Worm (Caenorhabditis elegans) whole organism, late embryonic: ENCODE data around the gene fbxa-10.
A peak's percentile ranks its signal among the peaks of the same experiment; 100 is the strongest.

Experiments
- C08G9.2 ChIP-seq: sonication (generic microtip); optimal IDR thresholded peaks from 2 replicates; lab custom pipeline; 2016; ENCODE audit warnings: mild to moderate bottlenecking, missing genetic modification characterization, moderate library complexity, missing compliant biosample characterization
- C38D4.7 ChIP-seq: fragments of 200-800 bp; sonication (Bioruptor generic); optimal IDR thresholded peaks from 2 replicates; lab custom pipeline; 2018; ENCODE audit warnings: mild to moderate bottlenecking, missing genetic modification characterization, moderate library complexity, missing compliant biosample characterization
- K02D7.2 ChIP-seq: sonication (generic microtip); optimal IDR thresholded peaks from 2 replicates; lab custom pipeline; 2017; ENCODE audit warnings: mild to moderate bottlenecking, missing genetic modification characterization, missing compliant biosample characterization
- T23F11.4 ChIP-seq: fragments of 200-800 bp; sonication (Bioruptor generic); optimal IDR thresholded peaks from 2 replicates; lab custom pipeline; 2018; ENCODE audit warnings: mild to moderate bottlenecking, missing genetic modification characterization, missing compliant biosample characterization
- ama-1 ChIP-seq: fragments of 150-350 bp; optimal IDR thresholded peaks from 2 replicates; lab custom pipeline; 2014
- ceh-14 ChIP-seq: sonication (generic microtip); optimal IDR thresholded peaks from 2 replicates; lab custom pipeline; 2016; ENCODE audit warnings: missing genotype, missing genetic modification characterization, missing compliant biosample characterization
- ceh-18 ChIP-seq: sonication (generic microtip); optimal IDR thresholded peaks from 2 replicates; lab custom pipeline; 2016; ENCODE audit warnings: missing genetic modification characterization, missing compliant biosample characterization
- ceh-19 ChIP-seq: fragments of 200-800 bp; sonication (Bioruptor generic); optimal IDR thresholded peaks from 2 replicates; lab custom pipeline; 2018; ENCODE audit warnings: mild to moderate bottlenecking, missing genetic modification characterization, missing compliant biosample characterization
- ceh-2 ChIP-seq: sonication (generic microtip); optimal IDR thresholded peaks from 2 replicates; lab custom pipeline; 2016; ENCODE audit warnings: missing genotype, missing genetic modification characterization, missing compliant biosample characterization
- ceh-22 ChIP-seq: sonication (generic microtip); optimal IDR thresholded peaks from 2 replicates; lab custom pipeline; 2017; ENCODE audit warnings: missing biosample characterization, missing genetic modification characterization
- ceh-24 ChIP-seq: sonication (generic microtip); optimal IDR thresholded peaks from 2 replicates; lab custom pipeline; 2016; ENCODE audit warnings: mild to moderate bottlenecking, missing genetic modification characterization, missing compliant biosample characterization
- ceh-31 ChIP-seq: sonication (generic microtip); optimal IDR thresholded peaks from 2 replicates; lab custom pipeline; 2016; ENCODE audit warnings: missing genetic modification characterization, missing compliant biosample characterization
- ceh-34 ChIP-seq: sonication (generic microtip); optimal IDR thresholded peaks from 2 replicates; lab custom pipeline; 2016; ENCODE audit warnings: mild to moderate bottlenecking, missing genetic modification characterization, missing compliant biosample characterization
- ceh-45 ChIP-seq: fragments of 200-800 bp; sonication (Bioruptor generic); IDR thresholded peaks from 2 replicates; pipeline ENCODE4 v1.3.6; 2022; ENCODE audit warnings: missing genetic modification reagents, missing genetic modification characterization, missing compliant biosample characterization
- ceh-48 ChIP-seq: sonication (generic microtip); optimal IDR thresholded peaks from 2 replicates; lab custom pipeline; 2016; ENCODE audit warnings: missing genetic modification characterization, inconsistent platforms, missing compliant biosample characterization
- che-1 ChIP-seq: sonication (generic microtip); optimal IDR thresholded peaks from 2 replicates; lab custom pipeline; 2016; ENCODE audit warnings: mild to moderate bottlenecking, missing genetic modification characterization, missing compliant biosample characterization
- dve-1 ChIP-seq: sonication (generic microtip); optimal IDR thresholded peaks from 2 replicates; lab custom pipeline; 2017; ENCODE audit warnings: antibody characterized with exemption, mild to moderate bottlenecking, missing genetic modification characterization, missing compliant biosample characterization
- elt-2 ChIP-seq: sonication (generic microtip); optimal IDR thresholded peaks from 2 replicates; lab custom pipeline; 2016; ENCODE audit warnings: missing genetic modification reagents, missing genetic modification characterization, missing compliant biosample characterization
- elt-4 ChIP-seq: sonication (generic microtip); optimal IDR thresholded peaks from 2 replicates; lab custom pipeline; 2016; ENCODE audit warnings: missing genetic modification characterization, missing compliant biosample characterization
- ets-4 ChIP-seq: sonication (generic microtip); optimal IDR thresholded peaks from 2 replicates; lab custom pipeline; 2016; ENCODE audit warnings: missing genetic modification characterization, missing compliant biosample characterization
- gmeb-2 ChIP-seq: sonication (generic microtip); optimal IDR thresholded peaks from 2 replicates; lab custom pipeline; 2016; ENCODE audit warnings: missing genetic modification characterization, inconsistent platforms, missing compliant biosample characterization
- hlh-13 ChIP-seq: fragments of 200-800 bp; sonication (Bioruptor generic); optimal IDR thresholded peaks from 2 replicates; lab custom pipeline; 2018; ENCODE audit warnings: mild to moderate bottlenecking, missing genetic modification characterization, missing compliant biosample characterization
- hlh-15 ChIP-seq: sonication (generic microtip); optimal IDR thresholded peaks from 2 replicates; lab custom pipeline; 2016; ENCODE audit warnings: missing genetic modification characterization, missing compliant biosample characterization
- hlh-30 ChIP-seq: sonication (generic microtip); optimal IDR thresholded peaks from 2 replicates; lab custom pipeline; 2017; ENCODE audit warnings: antibody characterized with exemption, missing genetic modification characterization, missing compliant biosample characterization; ENCODE audit not compliant: insufficient read depth
- hlh-6 ChIP-seq: sonication (generic microtip); optimal IDR thresholded peaks from 2 replicates; lab custom pipeline; 2016; ENCODE audit warnings: missing genotype, missing genetic modification characterization, missing compliant biosample characterization
- hlh-8 ChIP-seq: sonication (generic microtip); optimal IDR thresholded peaks from 2 replicates; lab custom pipeline; 2016; ENCODE audit warnings: missing genotype, missing genetic modification characterization, missing compliant biosample characterization
- lim-6 ChIP-seq: sonication (generic microtip); optimal IDR thresholded peaks from 2 replicates; lab custom pipeline; 2016; ENCODE audit warnings: missing genetic modification characterization, missing compliant biosample characterization
- lin-11 ChIP-seq: fragments of 200-800 bp; sonication (Bioruptor generic); optimal IDR thresholded peaks from 2 replicates; lab custom pipeline; 2018; ENCODE audit warnings: mild to moderate bottlenecking, missing genetic modification characterization, missing compliant biosample characterization
- mec-3 ChIP-seq: sonication (generic microtip); optimal IDR thresholded peaks from 2 replicates; lab custom pipeline; 2016; ENCODE audit warnings: borderline replicate concordance, missing genetic modification characterization, missing compliant biosample characterization
- nfya-1 ChIP-seq: sonication (generic microtip); optimal IDR thresholded peaks from 2 replicates; lab custom pipeline; 2017; ENCODE audit warnings: missing genetic modification characterization, mild to moderate bottlenecking, missing compliant biosample characterization, antibody characterized with exemption, moderate library complexity
- nhr-11 ChIP-seq: fragments of 150-350 bp; optimal IDR thresholded peaks from 2 replicates; lab custom pipeline; 2014; ENCODE audit warnings: missing biosample characterization, missing genetic modification characterization
- npax-4 ChIP-seq: sonication (generic microtip); optimal IDR thresholded peaks from 2 replicates; lab custom pipeline; 2016; ENCODE audit warnings: missing genetic modification characterization, missing compliant biosample characterization
- pag-3 ChIP-seq: sonication (generic microtip); optimal IDR thresholded peaks from 2 replicates; lab custom pipeline; 2016; ENCODE audit warnings: missing compliant biosample characterization, missing genetic modification characterization, borderline replicate concordance
- pat-9 ChIP-seq: fragments of 200-800 bp; sonication (Bioruptor generic); optimal IDR thresholded peaks from 2 replicates; lab custom pipeline; 2018; ENCODE audit warnings: mild to moderate bottlenecking, missing genetic modification characterization, moderate library complexity, missing compliant biosample characterization
- pax-1 ChIP-seq: fragments of 150-350 bp; optimal IDR thresholded peaks from 2 replicates; lab custom pipeline; 2014; ENCODE audit warnings: missing biosample characterization, missing genetic modification characterization
- pqm-1 ChIP-seq: sonication (generic microtip); optimal IDR thresholded peaks from 2 replicates; lab custom pipeline; 2016; ENCODE audit warnings: missing genetic modification characterization, missing compliant biosample characterization
- pros-1 ChIP-seq: fragments of 150-350 bp; optimal IDR thresholded peaks from 2 replicates; lab custom pipeline; 2014; ENCODE audit warnings: missing biosample characterization, missing genetic modification reagents, missing genetic modification characterization
- rnt-1 ChIP-seq: sonication (generic microtip); optimal IDR thresholded peaks from 2 replicates; lab custom pipeline; 2016; ENCODE audit warnings: missing genetic modification characterization, missing compliant biosample characterization
- sdc-2 ChIP-seq: sonication (generic microtip); optimal IDR thresholded peaks from 2 replicates; lab custom pipeline; 2016; ENCODE audit warnings: missing genotype, missing genetic modification characterization, missing compliant biosample characterization
- sox-2 ChIP-seq: fragments of 200-800 bp; sonication (Bioruptor generic); IDR thresholded peaks from 2 replicates; pipeline ENCODE4 v1.3.6; 2022; ENCODE audit warnings: missing genetic modification reagents, missing genetic modification characterization, missing compliant biosample characterization
- sox-4 ChIP-seq: sonication (generic microtip); optimal IDR thresholded peaks from 2 replicates; lab custom pipeline; 2017; ENCODE audit warnings: mild to moderate bottlenecking, missing genetic modification characterization, inconsistent platforms, missing compliant biosample characterization
- syd-9 ChIP-seq: sonication (generic microtip); optimal IDR thresholded peaks from 2 replicates; lab custom pipeline; 2016; ENCODE audit warnings: mild to moderate bottlenecking, missing genetic modification characterization, moderate library complexity, missing compliant biosample characterization
- tbx-7 ChIP-seq: sonication (generic microtip); optimal IDR thresholded peaks from 2 replicates; lab custom pipeline; 2016; ENCODE audit warnings: missing genotype, missing genetic modification characterization, missing compliant biosample characterization
- ttx-3 ChIP-seq: sonication (generic microtip); optimal IDR thresholded peaks from 2 replicates; lab custom pipeline; 2016; ENCODE audit warnings: missing genetic modification reagents, missing genetic modification characterization, missing compliant biosample characterization
- unc-55 ChIP-seq: sonication (generic microtip); optimal IDR thresholded peaks from 2 replicates; lab custom pipeline; 2017; ENCODE audit warnings: missing biosample characterization, missing genetic modification reagents, missing genetic modification characterization
- unc-86 ChIP-seq: sonication (generic microtip); optimal IDR thresholded peaks from 2 replicates; lab custom pipeline; 2016; ENCODE audit warnings: missing genetic modification characterization, missing compliant biosample characterization
- zip-5 ChIP-seq: sonication (generic microtip); optimal IDR thresholded peaks from 2 replicates; lab custom pipeline; 2016; ENCODE audit warnings: missing genetic modification characterization, missing compliant biosample characterization
- ztf-16 ChIP-seq: sonication (generic microtip); optimal IDR thresholded peaks from 2 replicates; lab custom pipeline; 2017; ENCODE audit warnings: missing genetic modification characterization, missing compliant biosample characterization

fbxa-10 gene

ce11 chrIII:919322-919721, 32.9 kb upstream of the fbxa-10 start, which contains the start of gene F23H11.7:
TSS of gene F23H11.7 (minus strand) at chrIII:919422.
- TF ChIP-seq hlh-6 (tag; lab: Kevin White, UChicago): no peak
- TF ChIP-seq npax-4: no peak
- no peak for TF ChIP-seq ama-1 (lab: Kevin White, UChicago)
- TF ChIP-seq lim-6 (tag; lab: Kevin White, UChicago): no peak
- TF ChIP-seq K02D7.2 (tag; lab: Kevin White, UChicago): no peak
- TF ChIP-seq rnt-1: no peak
- TF ChIP-seq lin-11: no peak
- no peak for TF ChIP-seq nfya-1 (tag; lab: Kevin White, UChicago)
- TF ChIP-seq hlh-13 (GFP tag; lab: Kevin White, UChicago): no peak
- TF ChIP-seq sox-4 (tag; lab: Kevin White, UChicago): no peak
- no peak for TF ChIP-seq nhr-11 (tag; lab: Kevin White, UChicago)
- no peak for TF ChIP-seq ztf-16 (tag; lab: Kevin White, UChicago)
- TF ChIP-seq C38D4.7 (GFP tag; lab: Kevin White, UChicago): no peak
- TF ChIP-seq pag-3 (tag; lab: Kevin White, UChicago): no peak
- no peak for TF ChIP-seq ceh-48 (tag; lab: Kevin White, UChicago)
- TF ChIP-seq ets-4 (tag; lab: Kevin White, UChicago): no peak

DNA sequence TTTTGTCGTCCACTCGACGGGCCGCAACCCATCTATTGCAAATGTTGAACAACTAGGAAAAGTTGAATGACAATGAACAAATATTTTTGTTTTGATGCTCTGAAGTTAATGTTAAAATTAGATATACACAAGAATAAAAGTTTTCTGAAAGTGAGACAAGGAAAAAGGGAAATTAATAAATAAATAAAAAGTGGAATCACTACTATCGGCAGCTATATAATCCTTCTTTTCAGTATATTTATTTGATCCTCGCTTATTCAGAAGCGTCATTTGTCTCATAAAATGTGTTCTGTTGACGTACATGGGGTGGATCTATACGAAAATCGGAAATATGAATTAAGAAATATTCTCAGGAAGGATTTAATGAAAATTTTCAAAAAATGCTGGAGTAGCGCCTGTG, 26.0 kb upstream of the fbxa-10 start, which contains the start of gene pef-1:
TSS of gene pef-1 (minus strand) at position 101 of the 400 bp plus-strand sequence.
- TF ChIP-seq ceh-22 (tag; lab: Kevin White, UChicago) (no peak), sox-2 (GFP tag; lab: Robert Waterston, UW) (no peak), K02D7.2 (tag; lab: Kevin White, UChicago) (no peak), pqm-1 (tag; lab: Kevin White, UChicago) (no peak), pros-1 (tag; lab: Kevin White, UChicago) (no peak), ama-1 (lab: Kevin White, UChicago) (no peak), lim-6 (tag; lab: Kevin White, UChicago) (no peak), ceh-45 (GFP tag; lab: Robert Waterston, UW) (no peak), mec-3 (no peak), unc-55 (GFP tag; lab: Kevin White, UChicago) (no peak), hlh-30 (tag; lab: Kevin White, UChicago) (no peak), hlh-15 (tag; lab: Kevin White, UChicago) (no peak), pax-1 (tag; lab: Kevin White, UChicago) (no peak), dve-1 (tag; lab: Kevin White, UChicago) (no peak), lin-11 (no peak), elt-2 (no peak)

DNA sequence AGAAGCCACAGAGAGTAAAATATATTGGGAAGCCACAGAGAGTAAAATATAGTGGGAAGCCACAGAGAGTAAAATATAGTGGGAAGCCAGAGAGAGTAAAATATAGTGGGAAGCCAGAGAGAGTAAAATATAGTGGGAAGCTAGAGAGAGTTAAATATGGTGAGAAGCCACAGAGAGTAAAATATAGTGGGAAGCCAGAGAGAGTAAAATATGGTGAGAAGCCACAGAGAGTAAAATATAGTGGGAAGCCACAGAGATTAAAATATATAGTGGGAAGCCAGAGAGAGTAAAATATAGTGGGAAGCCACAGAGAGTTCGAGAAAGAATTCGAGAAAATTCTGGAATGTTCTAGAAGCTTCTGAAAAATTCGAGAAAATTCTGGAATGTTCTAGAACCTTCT, 20.8 kb upstream of the fbxa-10 start:
- TF ChIP-seq tbx-7 (peak; percentile 62), syd-9 (tag; lab: Kevin White, UChicago) (peak; percentile 63), ceh-24 (peak; percentile 12), sox-4 (tag; lab: Kevin White, UChicago) (peak; percentile 94), ttx-3 (tag; lab: Kevin White, UChicago) (peak; percentile 41), K02D7.2 (tag; lab: Kevin White, UChicago) (peak; percentile 84), pqm-1 (tag; lab: Kevin White, UChicago) (peak; percentile 96), unc-86 (tag; lab: Kevin White, UChicago) (peak; percentile 35), lim-6 (tag; lab: Kevin White, UChicago) (peak; percentile 91), hlh-8 (tag; lab: Kevin White, UChicago) (peak; percentile 91), ceh-31 (peak; percentile 81), rnt-1 (peak; percentile 65), C08G9.2 (tag; lab: Kevin White, UChicago) (peak; percentile 76), ceh-34 (tag; lab: Kevin White, UChicago) (peak; percentile 84), pat-9 (tag; lab: Kevin White, UChicago) (peak; percentile 89), pag-3 (tag; lab: Kevin White, UChicago) (peak; percentile 97), elt-2 (peak; percentile 19), ceh-19 (GFP tag; lab: Kevin White, UChicago) (peak; percentile 91), che-1 (tag; lab: Kevin White, UChicago) (peak; percentile 84), sdc-2 (tag; lab: Kevin White, UChicago) (peak; percentile 72), gmeb-2 (tag; lab: Kevin White, UChicago) (peak; percentile 80), ceh-48 (tag; lab: Kevin White, UChicago) (peak; percentile 74), ceh-14 (tag; lab: Kevin White, UChicago) (peak; percentile 83), elt-4 (tag; lab: Kevin White, UChicago) (peak; percentile 97), ceh-18 (tag; lab: Kevin White, UChicago) (peak; percentile 34), hlh-13 (GFP tag; lab: Kevin White, UChicago) (peak; percentile 95), ceh-2 (peak; percentile 45), T23F11.4 (GFP tag; lab: Kevin White, UChicago) (peak; percentile 56), zip-5 (tag; lab: Kevin White, UChicago) (peak; percentile 34)
